Fruit fly (Drosophila melanogaster): ENCODE measurements around the gene CG18628.

CG18628 gene

DNA sequence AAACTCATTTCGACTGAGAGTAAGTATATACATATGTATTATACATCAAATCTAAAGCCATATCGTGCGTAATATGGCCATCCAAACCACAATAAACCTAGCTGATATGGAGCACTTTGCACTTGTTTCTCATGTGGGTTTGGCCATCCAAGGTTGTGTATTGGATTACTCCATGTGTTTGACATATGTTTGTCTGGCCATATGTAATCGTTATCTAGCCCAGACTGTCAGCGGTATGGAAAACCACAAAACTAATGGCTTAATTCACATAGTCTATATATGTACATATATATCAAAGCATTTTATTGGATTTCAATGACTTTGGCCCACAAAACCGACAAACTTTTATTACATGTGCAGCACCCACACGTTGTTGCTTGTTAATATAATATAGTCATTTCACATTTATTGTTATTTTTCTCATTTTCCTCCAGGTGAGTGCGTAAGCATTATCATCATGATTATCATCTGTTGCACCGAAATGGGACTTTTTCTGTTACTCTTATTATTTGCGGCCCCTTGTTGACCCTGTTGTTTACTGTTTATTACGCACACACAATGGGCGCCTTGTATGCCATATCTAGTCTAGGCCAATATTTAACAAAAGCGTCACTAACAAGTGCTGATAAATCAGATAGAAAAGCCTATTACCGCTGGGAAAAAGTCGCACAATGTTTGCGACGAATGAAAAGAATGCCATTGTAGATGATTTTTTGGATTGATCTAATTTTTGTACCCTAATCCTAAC, 17.1 kb downstream of the CG18628 start (continued):
- TF ChIP-seq HmgD (GFP tag; optimal IDR thresholded peaks at IDR 0.05) (no peak), Side (GFP tag; optimal IDR thresholded peaks at IDR 0.05) (peak; percentile 67), NC2β (GFP tag; optimal IDR thresholded peaks at IDR 0.05) (peak; percentile 61), CG4820 (GFP tag; optimal IDR thresholded peaks at IDR 0.05) (peak; percentile 10), CG15514 (GFP tag; optimal IDR thresholded peaks at IDR 0.05) (peak; percentile 61), Doc3 (GFP tag; IDR thresholded peaks at IDR 0.05; ENCODE audit: partially characterized antibody) (no peak), chn (GFP tag; optimal IDR thresholded peaks at IDR 0.05) (peak; percentile 21), CG16813 (GFP tag; IDR thresholded peaks at IDR 0.05; ENCODE audit: partially characterized antibody) (no peak), CG17385 (GFP tag; optimal IDR thresholded peaks at IDR 0.05) (peak; percentile 44), Dbx (GFP tag; IDR thresholded peaks at IDR 0.05) (peak; percentile 51; the same call in 1 of the 3 replicates), CG2678 (tag; optimal IDR thresholded peaks at IDR 0.05) (peak; percentile 81), CG4360 (GFP tag; IDR thresholded peaks at IDR 0.05) (peak; percentile 27; the same call in 1 of the 2 replicates), CG10959 (GFP tag; IDR thresholded peaks at IDR 0.05) (no peak), CG5953 (GFP tag; IDR thresholded peaks at IDR 0.05) (peak; percentile 68), CG14965 (GFP tag; optimal IDR thresholded peaks at IDR 0.05; ENCODE audit: borderline replicate concordance) (peak; percentile 59), tin (GFP tag; optimal IDR thresholded peaks at IDR 0.05) (no peak), CG1024 (GFP tag; IDR thresholded peaks at IDR 0.05) (peak; percentile 22; the same call in 1 of the 2 replicates), Mad (GFP tag; optimal IDR thresholded peaks at IDR 0.05) (peak; percentile 32), tio (GFP tag; optimal IDR thresholded peaks at IDR 0.05) (peak; percentile 55), NK7.1 (GFP tag; optimal IDR thresholded peaks at IDR 0.05) (peak; percentile 70), crol (GFP tag; IDR thresholded peaks at IDR 0.05) (no peak), tup (GFP tag; optimal IDR thresholded peaks at IDR 0.05) (peak; percentile 61), Lhr (GFP tag; optimal IDR thresholded peaks at IDR 0.05) (peak; percentile 36), CG8388 (GFP tag; optimal IDR thresholded peaks at IDR 0.05) (no peak), CG1792 (GFP tag; optimal IDR thresholded peaks at IDR 0.05) (peak; percentile 70), Hr39 (optimal IDR thresholded peaks at IDR 0.05) (no peak), CG6654 (GFP tag; optimal IDR thresholded peaks at IDR 0.05) (no peak), dpn (GFP tag; optimal IDR thresholded peaks at IDR 0.05) (peak; percentile 32 to 62), CG2889 (GFP tag; IDR thresholded peaks at IDR 0.05) (no peak), otp (GFP tag; IDR thresholded peaks at IDR 0.05) (peak; percentile 54; the same call in 1 of the 3 replicates), dimm (GFP tag; IDR thresholded peaks at IDR 0.05) (no peak), Dek (tag; optimal IDR thresholded peaks at IDR 0.05) (peak; percentile 58), ham (GFP tag; IDR thresholded peaks at IDR 0.05) (no peak), gsb (GFP tag; IDR thresholded peaks at IDR 0.05) (no peak), ken (GFP tag; IDR thresholded peaks at IDR 0.05) (no peak), klu (GFP tag; IDR thresholded peaks at IDR 0.05) (no peak), CG12942 (GFP tag; optimal IDR thresholded peaks at IDR 0.05) (peak; percentile 62), CG8281 (tag; optimal IDR thresholded peaks at IDR 0.05) (peak; percentile 40), HLH54F (GFP tag; optimal IDR thresholded peaks at IDR 0.05) (peak; percentile 2), lilli (GFP tag; optimal IDR thresholded peaks at IDR 0.05) (peak; percentile 34), CG13123 (GFP tag; optimal IDR thresholded peaks at IDR 0.05) (peak; percentile 69), CG17829 (tag; optimal IDR thresholded peaks at IDR 0.05) (peak; percentile 14), toy (GFP tag; IDR thresholded peaks at IDR 0.05) (no peak), CG15073 (GFP tag; optimal IDR thresholded peaks at IDR 0.05) (no peak), CG3163 (GFP tag; optimal IDR thresholded peaks at IDR 0.05) (peak; percentile 45), Hsf (GFP tag; optimal IDR thresholded peaks at IDR 0.05) (peak; percentile 22), CG2875 (GFP tag; optimal IDR thresholded peaks at IDR 0.05) (peak; percentile 82), CG5180 (GFP tag; optimal IDR thresholded peaks at IDR 0.05) (peak; percentile 58), CG8765 (GFP tag; IDR thresholded peaks at IDR 0.05) (no peak), Lim3 (GFP tag; IDR thresholded peaks at IDR 0.05) (no peak)
